Worm (Caenorhabditis elegans) whole organism, L2 larva: ENCODE data around the gene Y1B5A.1.

ENCODE experiments used
- C34F6.9 ChIP-seq: fragments of 150-350 bp; optimal IDR thresholded peaks from 2 replicates; lab custom pipeline; 2014; ENCODE audit warnings: missing biosample characterization, missing genetic modification characterization
- F13H6.1 ChIP-seq: sonication (generic microtip); optimal IDR thresholded peaks from 2 replicates; lab custom pipeline; 2016; ENCODE audit warnings: missing genetic modification characterization, missing compliant biosample characterization
- ZK546.5 ChIP-seq: sonication (generic microtip); optimal IDR thresholded peaks from 2 replicates; lab custom pipeline; 2017; ENCODE audit warnings: missing biosample characterization, missing genetic modification characterization
- alr-1 ChIP-seq: fragments of 150-350 bp; optimal IDR thresholded peaks from 2 replicates; lab custom pipeline; 2014; ENCODE audit warnings: missing biosample characterization, missing genetic modification characterization
- ama-1 ChIP-seq: fragments of 150-350 bp; optimal IDR thresholded peaks from 2 replicates; lab custom pipeline; 2018; ENCODE audit warnings: inconsistent platforms
- blmp-1 ChIP-seq: sonication (generic microtip); optimal IDR thresholded peaks from 2 replicates; lab custom pipeline; 2017; ENCODE audit warnings: missing genetic modification characterization, mild to moderate bottlenecking, missing compliant biosample characterization, antibody characterized with exemption, moderate library complexity; ENCODE audit not compliant: insufficient read depth
- ceh-16 ChIP-seq: fragments of 150-350 bp; optimal IDR thresholded peaks from 2 replicates; lab custom pipeline; 2014; ENCODE audit warnings: missing biosample characterization, missing genetic modification characterization
- crh-2 ChIP-seq: sonication (generic microtip); optimal IDR thresholded peaks from 2 replicates; lab custom pipeline; 2017; ENCODE audit warnings: missing biosample characterization, missing genetic modification characterization
- dmd-4 ChIP-seq: sonication (generic microtip); optimal IDR thresholded peaks from 2 replicates; lab custom pipeline; 2017; ENCODE audit warnings: missing biosample characterization, missing genetic modification characterization
- elt-1 ChIP-seq: fragments of 150-350 bp; optimal IDR thresholded peaks from 2 replicates; lab custom pipeline; 2014; ENCODE audit warnings: missing biosample characterization, missing genetic modification characterization
- elt-3 ChIP-seq: sonication (generic microtip); optimal IDR thresholded peaks from 2 replicates; lab custom pipeline; 2017; ENCODE audit warnings: missing biosample characterization, missing genetic modification characterization
- fos-1 ChIP-seq: fragments of 150-350 bp; optimal IDR thresholded peaks from 2 replicates; lab custom pipeline; 2014; ENCODE audit warnings: missing biosample characterization, missing genetic modification characterization
- lin-11 ChIP-seq: fragments of 150-350 bp; sonication (generic microtip); optimal IDR thresholded peaks from 2 replicates; lab custom pipeline; 2014; ENCODE audit warnings: missing biosample characterization, missing genetic modification characterization, inconsistent platforms, mixed read lengths
- lin-13 ChIP-seq: fragments of 150-350 bp; optimal IDR thresholded peaks from 2 replicates; lab custom pipeline; 2014; ENCODE audit warnings: missing biosample characterization, missing genetic modification reagents, missing genetic modification characterization
- lin-39 ChIP-seq: fragments of 150-350 bp; optimal IDR thresholded peaks from 2 replicates; lab custom pipeline; 2014; ENCODE audit warnings: missing biosample characterization, missing genetic modification reagents, missing genetic modification characterization
- lsy-2 ChIP-seq, 2 experiments: fragments of 150-350 bp in 1 of 2; sonication (generic microtip) in 1 of 2; optimal IDR thresholded peaks; 2 replicates each; lab custom pipeline; 2014 to 2017; ENCODE audit warnings: missing biosample characterization in 2 of 2, missing genetic modification characterization in 2 of 2
- mab-5 ChIP-seq: fragments of 150-350 bp; optimal IDR thresholded peaks from 2 replicates; lab custom pipeline; 2014; ENCODE audit warnings: missing biosample characterization, missing genetic modification characterization
- mbf-1 ChIP-seq: sonication (generic microtip); optimal IDR thresholded peaks from 2 replicates; lab custom pipeline; 2017; ENCODE audit warnings: missing biosample characterization, missing genetic modification characterization
- mdl-1 ChIP-seq, 2 experiments: fragments of 150-350 bp in 1 of 2; sonication (generic microtip) in 1 of 2; optimal IDR thresholded peaks; 2 replicates each; lab custom pipeline; 2017; ENCODE audit warnings: missing biosample characterization in 2 of 2, missing genetic modification characterization in 2 of 2
- nhr-11 ChIP-seq: fragments of 150-350 bp; optimal IDR thresholded peaks from 2 replicates; lab custom pipeline; 2014; ENCODE audit warnings: missing biosample characterization, missing genetic modification characterization
- nhr-129 ChIP-seq: fragments of 150-350 bp; optimal IDR thresholded peaks from 2 replicates; lab custom pipeline; 2014; ENCODE audit warnings: missing biosample characterization, missing genetic modification characterization
- nhr-21 ChIP-seq: fragments of 150-350 bp; optimal IDR thresholded peaks from 2 replicates; lab custom pipeline; 2014; ENCODE audit warnings: missing biosample characterization, missing genetic modification characterization
- nhr-23 ChIP-seq: fragments of 150-350 bp; optimal IDR thresholded peaks from 2 replicates; lab custom pipeline; 2014; ENCODE audit warnings: missing biosample characterization, missing genetic modification reagents, missing genetic modification characterization
- nhr-237 ChIP-seq: fragments of 150-350 bp; optimal IDR thresholded peaks from 2 replicates; lab custom pipeline; 2014; ENCODE audit warnings: missing biosample characterization, missing genetic modification characterization
- nhr-25 ChIP-seq: fragments of 150-350 bp; sonication (generic microtip); optimal IDR thresholded peaks from 3 replicates; lab custom pipeline; 2014; ENCODE audit warnings: missing biosample characterization, missing genetic modification characterization
- nhr-6 ChIP-seq: fragments of 150-350 bp; optimal IDR thresholded peaks from 2 replicates; lab custom pipeline; 2014; ENCODE audit warnings: missing biosample characterization, missing genetic modification characterization
- nhr-77 ChIP-seq: fragments of 150-350 bp; optimal IDR thresholded peaks from 2 replicates; lab custom pipeline; 2014; ENCODE audit warnings: missing biosample characterization, missing genetic modification characterization
- peb-1 ChIP-seq: fragments of 150-350 bp; optimal IDR thresholded peaks from 2 replicates; lab custom pipeline; 2014; ENCODE audit warnings: missing biosample characterization, missing genetic modification characterization
- sem-4 ChIP-seq: fragments of 150-350 bp; optimal IDR thresholded peaks from 2 replicates; lab custom pipeline; 2014; ENCODE audit warnings: missing biosample characterization, missing genetic modification reagents, missing genetic modification characterization
- skn-1 ChIP-seq: sonication (generic microtip); optimal IDR thresholded peaks from 2 replicates; lab custom pipeline; 2017; ENCODE audit warnings: missing biosample characterization, missing genetic modification characterization
- sma-3 ChIP-seq: sonication (generic microtip); optimal IDR thresholded peaks from 2 replicates; lab custom pipeline; 2016; ENCODE audit warnings: missing genetic modification reagents, missing genetic modification characterization, missing compliant biosample characterization
- sma-9 ChIP-seq, 2 experiments: fragments of 150-350 bp in 1 of 2; sonication (generic microtip) in 1 of 2; optimal IDR thresholded peaks; 2 replicates each; lab custom pipeline; 2014 to 2016; ENCODE audit warnings: missing genetic modification characterization in 2 of 2, mild to moderate bottlenecking in 1 of 2, missing biosample characterization in 1 of 2, missing compliant biosample characterization in 1 of 2, missing genetic modification reagents in 1 of 2, moderate library complexity in 1 of 2
- snpc-4 ChIP-seq: fragments of 150-350 bp; optimal IDR thresholded peaks from 2 replicates; lab custom pipeline; 2014; ENCODE audit warnings: missing biosample characterization, missing genetic modification characterization
- unc-39 ChIP-seq: fragments of 150-350 bp; optimal IDR thresholded peaks from 2 replicates; lab custom pipeline; 2014; ENCODE audit warnings: missing biosample characterization, missing genetic modification characterization
- unc-55 ChIP-seq: fragments of 150-350 bp; sonication (generic microtip); optimal IDR thresholded peaks from 3 replicates; lab custom pipeline; 2014; ENCODE audit warnings: missing biosample characterization, missing genetic modification reagents, missing genetic modification characterization
- zag-1 ChIP-seq: fragments of 150-350 bp; optimal IDR thresholded peaks from 2 replicates; lab custom pipeline; 2014; ENCODE audit warnings: missing biosample characterization, missing genetic modification characterization
- ztf-11 ChIP-seq: sonication (generic microtip); optimal IDR thresholded peaks from 2 replicates; lab custom pipeline; 2017; ENCODE audit warnings: missing biosample characterization, missing genetic modification characterization

Gene Y1B5A.1

DNA sequence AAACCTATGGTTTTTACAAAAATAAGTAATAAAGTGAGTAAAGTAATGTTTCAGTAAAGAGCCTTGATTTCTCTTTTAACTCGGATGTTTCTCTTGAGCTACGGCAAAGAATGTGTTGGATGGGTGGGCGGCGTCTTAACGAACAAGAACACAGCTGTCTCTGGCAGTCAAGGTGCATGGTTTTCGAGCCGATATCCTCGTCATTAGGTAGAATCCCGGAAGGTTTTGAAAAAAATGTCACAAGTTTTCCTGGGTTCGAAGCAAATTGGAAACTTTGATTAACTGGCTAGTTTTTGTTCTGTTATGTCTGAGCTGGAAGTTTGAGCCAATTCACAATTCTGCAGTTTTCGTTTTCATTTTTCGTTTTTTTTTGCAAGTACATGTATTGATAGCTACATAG lies 9.9 kb upstream of the Y1B5A.1 start, which contains the start of gene B0403.6:
TSS of gene B0403.6 (minus strand) at position 101 of the 400 bp plus-strand sequence.
- TF ChIP-seq C34F6.9 (no peak), mbf-1 (no peak), dmd-4 (tag; lab: Kevin White, UChicago) (no peak)

DNA sequence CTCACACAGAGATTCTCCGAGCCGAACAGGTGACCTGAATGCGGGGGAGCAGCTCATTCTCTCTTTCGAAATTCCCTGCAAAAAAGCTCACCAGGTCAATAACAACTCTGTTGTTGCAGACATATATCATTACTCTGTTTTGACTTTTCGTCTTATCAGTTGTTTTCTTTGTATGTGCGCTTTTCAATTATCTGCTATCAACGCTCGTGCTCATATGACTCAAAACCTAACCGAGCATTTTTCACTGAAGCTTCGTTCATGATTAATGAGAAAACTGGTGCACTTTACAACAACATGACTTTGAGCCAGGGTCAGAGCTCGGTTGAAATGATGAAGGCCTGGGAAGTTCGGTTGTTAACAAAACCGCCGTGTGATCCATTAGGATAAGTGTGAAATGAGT lies 8.7 kb upstream of the Y1B5A.1 start:
- TF ChIP-seq C34F6.9 = peak; percentile 26
- no peak for TF ChIP-seq lin-39 (tag; lab: Kevin White, UChicago)
- peak; percentile 60 for TF ChIP-seq nhr-129 (tag; lab: Kevin White, UChicago)

DNA sequence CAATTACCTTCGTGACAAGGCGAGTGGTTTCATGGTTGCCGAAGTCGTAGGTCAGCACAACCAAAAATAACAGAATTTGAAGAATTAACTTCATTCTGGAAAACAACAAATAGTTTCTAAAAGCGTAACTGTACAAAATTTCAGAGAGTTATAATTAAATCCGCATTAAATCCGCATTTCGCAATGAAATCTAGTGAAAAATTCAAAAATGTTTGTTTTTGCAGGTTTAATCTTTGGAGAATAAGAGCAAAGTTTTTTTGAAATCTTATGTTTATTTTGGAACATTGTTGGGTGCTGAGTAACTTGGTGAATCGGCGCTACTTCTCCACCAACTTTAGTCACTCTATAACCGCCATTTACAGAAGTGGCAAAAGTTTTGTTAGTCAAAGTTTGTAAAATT lies 745 bp downstream of the Y1B5A.1 start, which contains the start of gene C36B7.4:
TSS of gene C36B7.4 (minus strand) at position 101 of the 400 bp plus-strand sequence.
- no peak for TF ChIP-seq nhr-25 (tag; lab: Kevin White, UChicago)
- TF ChIP-seq lin-13 (GFP tag; lab: Kevin White, UChicago) = no peak
- no peak for TF ChIP-seq alr-1 (tag; lab: Kevin White, UChicago)
- no peak for TF ChIP-seq fos-1
- TF ChIP-seq sma-9 (GFP tag; optimal IDR thresholded peaks at IDR 0.05; lab: Kevin White, UChicago) = no peak
- TF ChIP-seq sma-9 (tag; optimal IDR thresholded peaks at IDR 0.05; lab: Kevin White, UChicago) = no peak
- TF ChIP-seq nhr-11 (tag; lab: Kevin White, UChicago) = no peak
- no peak for TF ChIP-seq mdl-1 (tag; optimal IDR thresholded peaks at IDR 0.05; lab: Kevin White, UChicago)
- no peak for TF ChIP-seq nhr-237 (tag; lab: Kevin White, UChicago)
- no peak for TF ChIP-seq nhr-77 (tag; lab: Kevin White, UChicago)
- no peak for TF ChIP-seq ztf-11
- TF ChIP-seq sma-3 (GFP tag; lab: Kevin White, UChicago) = no peak
- no peak for TF ChIP-seq ama-1 (lab: Kevin White, UChicago)
- TF ChIP-seq blmp-1 (tag; lab: Kevin White, UChicago) = no peak
- no peak for TF ChIP-seq elt-1 (tag; lab: Kevin White, UChicago)
- TF ChIP-seq elt-3 (tag; lab: Kevin White, UChicago) = no peak
- TF ChIP-seq peb-1 (tag; lab: Kevin White, UChicago) = no peak
- TF ChIP-seq C34F6.9 = no peak
- no peak for TF ChIP-seq nhr-23 (tag; lab: Kevin White, UChicago)
- no peak for TF ChIP-seq mbf-1

DNA sequence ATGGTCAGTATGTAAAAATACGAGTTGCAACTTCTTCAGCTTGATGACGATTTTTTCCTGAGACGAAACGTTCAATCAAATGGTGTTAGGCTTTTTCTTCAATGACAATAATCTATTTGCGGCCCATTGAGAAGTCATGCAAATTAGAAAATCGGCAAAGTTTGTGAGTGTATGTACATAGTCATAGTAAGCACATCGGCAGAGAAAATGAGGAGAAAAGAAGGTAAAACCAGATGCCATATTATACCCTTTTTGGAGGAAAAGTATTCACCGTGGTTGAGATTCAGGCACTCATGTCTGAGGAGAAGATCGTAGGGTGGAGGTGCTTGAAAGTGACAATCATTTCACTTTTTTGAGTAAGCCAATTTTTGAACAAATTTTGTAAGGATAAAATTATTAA lies 11.2 kb downstream of the Y1B5A.1 start, which contains the start of gene C36B7.5:
TSS of gene C36B7.5 (minus strand) at position 101 of the 400 bp plus-strand sequence.
- TF ChIP-seq skn-1 (tag; lab: Kevin White, UChicago) (no peak), nhr-6 (tag; lab: Kevin White, UChicago) (no peak), elt-1 (tag; lab: Kevin White, UChicago) (no peak), C34F6.9 (no peak), sem-4 (no peak), F13H6.1 (tag; lab: Kevin White, UChicago) (no peak), nhr-21 (tag; lab: Kevin White, UChicago) (no peak)

DNA sequence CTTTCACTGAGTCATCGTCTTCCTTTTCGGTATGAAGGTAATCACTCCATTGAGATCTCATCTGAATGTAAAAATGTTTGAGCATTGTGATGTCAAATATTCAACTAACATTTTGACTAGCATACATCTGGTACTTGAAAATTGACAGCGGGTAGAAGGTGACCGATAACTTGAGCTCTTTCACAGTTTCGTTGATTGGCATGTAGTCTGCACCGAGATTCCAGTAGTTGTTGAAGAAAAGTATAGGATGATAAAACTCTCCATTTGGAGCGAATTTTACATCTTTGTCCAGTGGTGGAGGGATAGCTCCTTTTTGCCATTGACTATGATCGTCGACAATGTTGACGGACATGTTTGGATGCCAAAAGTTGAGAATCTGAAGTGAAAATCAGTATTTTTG lies 13.9 kb downstream of the Y1B5A.1 start:
- no peak for TF ChIP-seq lin-13 (GFP tag; lab: Kevin White, UChicago)
- TF ChIP-seq nhr-77 (tag; lab: Kevin White, UChicago) = no peak
- no peak for TF ChIP-seq unc-55
- no peak for TF ChIP-seq blmp-1 (tag; lab: Kevin White, UChicago)
- TF ChIP-seq unc-39 (tag; lab: Kevin White, UChicago) = no peak
- TF ChIP-seq mbf-1 = no peak
- TF ChIP-seq sma-3 (GFP tag; lab: Kevin White, UChicago) = no peak
- TF ChIP-seq ceh-16 = no peak
- no peak for TF ChIP-seq nhr-23 (tag; lab: Kevin White, UChicago)
- TF ChIP-seq elt-3 (tag; lab: Kevin White, UChicago) = no peak
- TF ChIP-seq crh-2 (tag; lab: Kevin White, UChicago) = no peak
- no peak for TF ChIP-seq mab-5
- TF ChIP-seq zag-1 = no peak
- no peak for TF ChIP-seq ZK546.5
- no peak for TF ChIP-seq lin-11
- TF ChIP-seq skn-1 (tag; lab: Kevin White, UChicago) = no peak
- no peak for TF ChIP-seq lsy-2 (tag; optimal IDR thresholded peaks at IDR 0.05; lab: Kevin White, UChicago)
- no peak for TF ChIP-seq snpc-4 (tag; lab: Kevin White, UChicago)
- no peak for TF ChIP-seq ztf-11
